Worm (Caenorhabditis elegans) whole organism, L1 larva: Measurements from ENCODE around the gene C25D7.16.

ENCODE experiments used
- C34B4.2 ChIP-seq: sonication (generic microtip); optimal IDR thresholded peaks from 2 replicates; lab custom pipeline; 2017; ENCODE audit warnings: mild to moderate bottlenecking, missing genetic modification characterization, missing compliant biosample characterization
- F16B12.6 ChIP-seq: fragments of 150-350 bp; optimal IDR thresholded peaks from 2 replicates; lab custom pipeline; 2014; ENCODE audit warnings: missing biosample characterization, missing genetic modification characterization
- Y116A8C.19 ChIP-seq: sonication (generic microtip); optimal IDR thresholded peaks from 2 replicates; lab custom pipeline; 2016; ENCODE audit warnings: missing compliant biosample characterization, missing genetic modification characterization, borderline replicate concordance
- aha-1 ChIP-seq: fragments of 150-350 bp; optimal IDR thresholded peaks from 2 replicates; lab custom pipeline; 2014; ENCODE audit warnings: missing biosample characterization, missing genetic modification characterization
- aly-2 ChIP-seq: fragments of 150-350 bp; optimal IDR thresholded peaks from 2 replicates; lab custom pipeline; 2014; ENCODE audit warnings: missing biosample characterization, missing genetic modification characterization
- ama-1 ChIP-seq: fragments of 150-350 bp; optimal IDR thresholded peaks from 2 replicates; lab custom pipeline; 2014
- blmp-1 ChIP-seq: fragments of 150-350 bp; optimal IDR thresholded peaks from 2 replicates; lab custom pipeline; 2014; ENCODE audit warnings: missing biosample characterization, missing genetic modification characterization
- ceh-8 ChIP-seq: fragments of 200-800 bp; sonication (Bioruptor generic); optimal IDR thresholded peaks from 2 replicates; lab custom pipeline; 2018; ENCODE audit warnings: mild to moderate bottlenecking, missing genetic modification characterization, moderate library complexity, missing compliant biosample characterization
- ces-1 ChIP-seq: fragments of 150-350 bp; optimal IDR thresholded peaks from 2 replicates; lab custom pipeline; 2014; ENCODE audit warnings: missing biosample characterization, missing genetic modification reagents, missing genetic modification characterization
- dpl-1 ChIP-seq, 3 experiments: fragments of 150-350 bp in 2 of 3; sonication (generic microtip) in 1 of 3; optimal IDR thresholded peaks; 2 replicates each; lab custom pipeline; 2014 to 2017; ENCODE audit warnings: missing biosample characterization in 3 of 3, missing genetic modification characterization in 3 of 3, missing genetic modification reagents in 3 of 3
- dsc-1 ChIP-seq: sonication (generic microtip); optimal IDR thresholded peaks from 2 replicates; lab custom pipeline; 2016; ENCODE audit warnings: mild to moderate bottlenecking, missing genetic modification characterization, missing compliant biosample characterization
- efl-3 ChIP-seq: fragments of 200-800 bp; sonication (Bioruptor generic); optimal IDR thresholded peaks from 2 replicates; lab custom pipeline; 2018; ENCODE audit warnings: mild to moderate bottlenecking, missing genetic modification characterization, missing compliant biosample characterization
- egl-13 ChIP-seq: sonication (generic microtip); optimal IDR thresholded peaks from 2 replicates; lab custom pipeline; 2016; ENCODE audit warnings: missing genotype, missing genetic modification reagents, missing genetic modification characterization, missing compliant biosample characterization
- elt-2 ChIP-seq: sonication (generic microtip); optimal IDR thresholded peaks from 2 replicates; lab custom pipeline; 2016; ENCODE audit warnings: missing genetic modification characterization, mild to moderate bottlenecking, inconsistent platforms, missing compliant biosample characterization, missing genetic modification reagents
- fkh-10 ChIP-seq: sonication (generic microtip); optimal IDR thresholded peaks from 2 replicates; lab custom pipeline; 2017; ENCODE audit warnings: missing biosample characterization, missing genetic modification reagents, missing genetic modification characterization
- fos-1 ChIP-seq: fragments of 150-350 bp; optimal IDR thresholded peaks from 2 replicates; lab custom pipeline; 2014; ENCODE audit warnings: missing biosample characterization, missing genetic modification characterization
- hpl-2 ChIP-seq: fragments of 150-350 bp; optimal IDR thresholded peaks from 2 replicates; lab custom pipeline; 2014; ENCODE audit warnings: missing biosample characterization, missing genetic modification reagents, missing genetic modification characterization
- irx-1 ChIP-seq: sonication (generic microtip); optimal IDR thresholded peaks from 2 replicates; lab custom pipeline; 2016; ENCODE audit warnings: missing genetic modification characterization, missing compliant biosample characterization
- lin-13 ChIP-seq: fragments of 150-350 bp; optimal IDR thresholded peaks from 2 replicates; lab custom pipeline; 2014; ENCODE audit warnings: missing biosample characterization, missing genetic modification reagents, missing genetic modification characterization
- lin-14 ChIP-seq: fragments of 200-800 bp; sonication (Bioruptor generic); optimal IDR thresholded peaks from 2 replicates; lab custom pipeline; 2018; ENCODE audit warnings: mild to moderate bottlenecking, missing genetic modification characterization, moderate library complexity, missing compliant biosample characterization
- mef-2 ChIP-seq: fragments of 150-350 bp; optimal IDR thresholded peaks from 2 replicates; lab custom pipeline; 2014; ENCODE audit warnings: missing biosample characterization, missing genetic modification characterization
- nhr-19 ChIP-seq: fragments of 200-800 bp; sonication (Bioruptor generic); conservative IDR thresholded peaks from 2 replicates; pipeline ENCODE4 v1.3.6; 2022; ENCODE audit warnings: missing genetic modification characterization, missing compliant biosample characterization
- nhr-28 ChIP-seq: fragments of 150-350 bp; optimal IDR thresholded peaks from 2 replicates; lab custom pipeline; 2014; ENCODE audit warnings: missing biosample characterization, missing genetic modification characterization
- nhr-76 ChIP-seq: sonication (generic microtip); optimal IDR thresholded peaks from 2 replicates; lab custom pipeline; 2017; ENCODE audit warnings: missing biosample characterization, missing genetic modification characterization
- nhr-77 ChIP-seq: fragments of 150-350 bp; optimal IDR thresholded peaks from 2 replicates; lab custom pipeline; 2014; ENCODE audit warnings: missing biosample characterization, missing genetic modification characterization
- nhr-90 ChIP-seq: sonication (generic microtip); optimal IDR thresholded peaks from 2 replicates; lab custom pipeline; 2016; ENCODE audit warnings: mild to moderate bottlenecking, missing genetic modification characterization, missing compliant biosample characterization; ENCODE audit not compliant: poor library complexity
- skn-1 ChIP-seq: fragments of 150-350 bp; optimal IDR thresholded peaks from 2 replicates; lab custom pipeline; 2014; ENCODE audit warnings: missing biosample characterization, missing genetic modification characterization
- snu-23 ChIP-seq: sonication (generic microtip); optimal IDR thresholded peaks from 2 replicates; lab custom pipeline; 2016; ENCODE audit warnings: missing genetic modification characterization, missing compliant biosample characterization
- sptf-1 ChIP-seq: fragments of 150-350 bp; optimal IDR thresholded peaks from 2 replicates; lab custom pipeline; 2014; ENCODE audit warnings: missing biosample characterization, missing genetic modification characterization
- sup-37 ChIP-seq: fragments of 200-800 bp; sonication (Bioruptor generic); optimal IDR thresholded peaks from 2 replicates; lab custom pipeline; 2018; ENCODE audit warnings: mild to moderate bottlenecking, missing genetic modification characterization, missing compliant biosample characterization
- swsn-7 ChIP-seq: sonication (generic microtip); optimal IDR thresholded peaks from 2 replicates; lab custom pipeline; 2016; ENCODE audit warnings: missing genetic modification characterization, missing compliant biosample characterization
- tbx-2 ChIP-seq: sonication (generic microtip); optimal IDR thresholded peaks from 2 replicates; lab custom pipeline; 2016; ENCODE audit warnings: missing genetic modification characterization, missing compliant biosample characterization
- tlp-1 ChIP-seq: fragments of 150-350 bp; optimal IDR thresholded peaks from 2 replicates; lab custom pipeline; 2014; ENCODE audit warnings: missing biosample characterization, missing genetic modification characterization
- unc-130 ChIP-seq: fragments of 150-350 bp; optimal IDR thresholded peaks from 2 replicates; lab custom pipeline; 2017; ENCODE audit warnings: missing biosample characterization, missing genetic modification characterization, inconsistent platforms
- unc-62 ChIP-seq: fragments of 150-350 bp; optimal IDR thresholded peaks from 2 replicates; lab custom pipeline; 2014; ENCODE audit warnings: missing biosample characterization, missing genetic modification reagents, missing genetic modification characterization
- unc-86 ChIP-seq: sonication (generic microtip); optimal IDR thresholded peaks from 2 replicates; lab custom pipeline; 2016; ENCODE audit warnings: missing genetic modification characterization, missing compliant biosample characterization
- unc-98 ChIP-seq: fragments of 200-800 bp; sonication (Bioruptor generic); IDR thresholded peaks from 2 replicates; pipeline ENCODE4 v1.3.6; 2022; ENCODE audit warnings: missing genetic modification characterization, missing compliant biosample characterization
- vab-15 ChIP-seq: sonication (generic microtip); optimal IDR thresholded peaks from 2 replicates; lab custom pipeline; 2017; ENCODE audit warnings: missing genotype, mild to moderate bottlenecking, missing genetic modification characterization, missing compliant biosample characterization
- xbp-1 ChIP-seq: sonication (generic microtip); optimal IDR thresholded peaks from 2 replicates; lab custom pipeline; 2016; ENCODE audit warnings: missing genetic modification characterization, missing compliant biosample characterization
- zag-1 ChIP-seq: fragments of 150-350 bp; optimal IDR thresholded peaks from 2 replicates; lab custom pipeline; 2014; ENCODE audit warnings: missing biosample characterization, missing genetic modification characterization
- ztf-11 ChIP-seq, 2 experiments: sonication (generic microtip); optimal IDR thresholded peaks; 2 replicates each; lab custom pipeline; 2016 to 2017; ENCODE audit warnings: missing genetic modification characterization in 2 of 2, missing biosample characterization in 1 of 2, missing compliant biosample characterization in 1 of 2

Gene C25D7.16

DNA sequence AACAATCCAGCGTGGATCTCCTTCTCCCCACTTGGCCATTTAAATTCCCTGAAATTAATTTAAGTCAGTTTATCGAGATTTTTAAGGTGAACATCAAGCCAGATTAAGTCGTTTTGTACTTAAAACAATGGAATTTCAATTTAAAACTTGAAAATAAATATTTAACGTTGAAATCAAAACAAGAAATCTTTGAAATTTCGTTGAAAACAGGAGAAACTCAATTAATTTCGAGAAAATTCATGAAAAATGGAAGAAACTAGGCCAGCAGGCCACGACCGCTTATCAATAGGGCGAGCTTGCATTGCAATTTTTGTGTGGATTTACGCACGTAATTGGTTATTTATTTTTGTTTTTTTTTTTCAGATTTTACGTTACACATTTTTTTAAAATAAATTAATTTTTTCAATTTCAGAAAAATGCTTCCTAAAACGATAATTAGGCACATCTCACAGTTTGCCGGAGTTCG is 29.4 kb downstream of the C25D7.16 start, which contains the start of the genes ahsa-1 and C01G10.7 (continued):
- TF ChIP-seq zag-1 (tag; lab: Kevin White, UChicago) (peak; percentile 54), ama-1 (lab: Kevin White, UChicago) (peak; percentile 25), nhr-19 (GFP tag; lab: Robert Waterston, UW) (peak; percentile 87), irx-1 (tag; lab: Kevin White, UChicago) (peak; percentile 92), mef-2 (tag; lab: Kevin White, UChicago) (no peak), vab-15 (peak; percentile 93), nhr-90 (tag; lab: Kevin White, UChicago) (peak; percentile 95), sup-37 (GFP tag; lab: Kevin White, UChicago) (no peak), blmp-1 (tag; lab: Kevin White, UChicago) (peak; percentile 75), nhr-76 (tag; lab: Kevin White, UChicago) (no peak), egl-13 (tag; lab: Kevin White, UChicago) (no peak), F16B12.6 (tag; lab: Kevin White, UChicago) (peak; percentile 48), hpl-2 (peak; percentile 60), snu-23 (GFP tag; lab: Kevin White, UChicago) (peak; percentile 95), skn-1 (tag; lab: Kevin White, UChicago) (peak; percentile 74), ceh-8 (GFP tag; lab: Kevin White, UChicago) (peak; percentile 58), aha-1 (tag; lab: Kevin White, UChicago) (peak; percentile 36), fkh-10 (GFP tag; lab: Kevin White, UChicago) (peak; percentile 56), elt-2 (tag; lab: Kevin White, UChicago) (peak; percentile 69), tlp-1 (tag; lab: Kevin White, UChicago) (no peak), dpl-1 (GFP tag; optimal IDR thresholded peaks at IDR 0.05; lab: Kevin White, UChicago) (peak; percentile 76 to 86 (median 84)), swsn-7 (peak; percentile 90), unc-86 (tag; lab: Kevin White, UChicago) (peak; percentile 85), nhr-28 (no peak), lin-13 (GFP tag; lab: Kevin White, UChicago) (peak; percentile 88), Y116A8C.19 (peak; percentile 69), unc-98 (peak; percentile 87), ces-1 (GFP tag; lab: Kevin White, UChicago) (no peak), C34B4.2 (tag; lab: Kevin White, UChicago) (no peak), unc-62 (GFP tag; lab: Kevin White, UChicago) (no peak), xbp-1 (tag; lab: Kevin White, UChicago) (peak; percentile 87), dsc-1 (tag; lab: Kevin White, UChicago) (peak; percentile 94), fos-1 (tag; lab: Kevin White, UChicago) (peak; percentile 60)

DNA sequence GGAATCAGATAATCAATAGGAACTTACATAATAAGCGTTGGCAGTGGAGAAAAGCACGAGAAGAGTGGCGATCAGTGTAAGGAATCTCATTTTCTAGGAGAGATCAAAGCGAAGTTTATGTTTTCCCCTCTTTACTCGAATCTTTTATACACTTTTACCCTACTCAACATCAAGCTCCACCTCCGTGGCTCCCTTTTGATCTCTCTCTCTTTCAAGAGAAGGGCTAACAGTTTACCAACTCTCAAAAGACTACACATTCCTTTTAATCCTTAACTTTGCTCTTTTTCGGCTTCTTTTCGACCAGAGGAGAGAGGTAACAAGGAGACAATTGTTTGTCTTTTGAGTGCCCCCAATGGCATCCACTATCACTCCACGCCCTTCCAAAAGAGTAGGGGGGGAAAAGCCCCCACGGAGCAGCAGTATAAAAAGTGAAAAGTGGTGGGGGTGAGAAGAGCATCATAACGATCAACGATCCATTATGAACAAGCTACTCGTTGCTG is 31.3 kb downstream of the C25D7.16 start, which contains the start of the genes C01G10.15 and C01G10.6:
Gene C01G10.15, minus strand, starts transcription at position 101 of the 500 bp plus-strand sequence.
Gene C01G10.6, plus strand, starts transcription at position 450 of the 500 bp plus-strand sequence.
- TF ChIP-seq tbx-2, result peak; percentile 29
- TF ChIP-seq sptf-1 (tag; lab: Kevin White, UChicago), result no peak
- TF ChIP-seq lin-14 (GFP tag; lab: Kevin White, UChicago), result peak; percentile 39
- TF ChIP-seq nhr-77, result peak; percentile 52

DNA sequence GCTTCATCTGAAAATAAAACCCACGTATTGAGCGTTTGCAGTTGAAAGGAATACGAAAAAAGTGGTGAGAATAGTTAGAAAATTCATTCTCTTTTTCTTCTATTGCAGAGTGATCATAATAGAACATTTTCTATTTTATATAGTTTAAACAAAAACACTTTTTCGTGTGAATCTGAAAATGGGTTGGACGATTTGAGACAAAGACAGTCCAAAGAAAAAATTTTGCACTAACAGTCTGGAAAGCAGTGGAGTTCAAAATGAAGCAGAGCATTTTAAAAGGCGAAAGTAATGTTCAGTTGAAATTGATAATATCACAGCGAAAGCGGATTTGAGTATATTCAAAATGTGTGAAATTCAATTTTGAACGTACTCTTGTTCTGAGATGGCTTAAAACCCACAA is 32.6 kb downstream of the C25D7.16 start, which contains the start of gene C01G10.18:
Gene C01G10.18, minus strand, starts transcription at position 101 of the 400 bp plus-strand sequence.
- TF ChIP-seq unc-62 (GFP tag; lab: Kevin White, UChicago) (no peak), unc-130 (tag; lab: Kevin White, UChicago) (no peak), efl-3 (GFP tag; lab: Kevin White, UChicago) (no peak), ztf-11 (tag; optimal IDR thresholded peaks at IDR 0.05; lab: Kevin White, UChicago) (no peak), aly-2 (tag; lab: Kevin White, UChicago) (no peak), snu-23 (GFP tag; lab: Kevin White, UChicago) (no peak)
